Worm (Caenorhabditis elegans): ENCODE results near the gene F53B1.3.

DNA sequence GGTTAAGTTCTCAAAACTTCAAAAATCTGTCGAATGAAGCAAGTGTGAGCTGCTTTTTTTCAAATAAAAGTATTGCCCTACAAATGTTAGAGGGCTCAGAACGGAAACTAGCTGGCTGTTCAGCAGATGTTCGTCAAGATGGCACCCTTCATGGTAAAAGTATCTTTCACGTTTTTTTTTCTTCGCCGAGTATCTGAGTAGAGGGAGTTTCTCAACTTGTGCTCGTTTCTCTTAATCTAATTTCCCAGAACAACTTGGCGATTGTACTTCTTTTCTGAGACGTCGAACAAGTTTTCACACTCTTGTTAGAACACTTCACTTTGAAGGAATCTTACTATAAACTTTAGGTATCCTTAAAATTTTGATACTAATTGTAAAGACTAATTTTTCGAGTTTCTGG lies 17.7 kb upstream of the F53B1.3 start:
- no peak for TF ChIP-seq unc-98 (GFP tag; IDR thresholded peaks at IDR 0.05)
- no peak for TF ChIP-seq ceh-63 (GFP tag; optimal IDR thresholded peaks at IDR 0.05)
- no peak for TF ChIP-seq pag-3 (tag; optimal IDR thresholded peaks at IDR 0.05; ENCODE audit: borderline replicate concordance, insufficient read depth)
- TF ChIP-seq nhr-28 (tag; optimal IDR thresholded peaks at IDR 0.05), result no peak
- no peak for TF ChIP-seq pqm-1 (tag; optimal IDR thresholded peaks at IDR 0.05)
- no peak for TF ChIP-seq mdl-1 (tag; optimal IDR thresholded peaks at IDR 0.05)
- no peak for TF ChIP-seq nhr-77 (tag; optimal IDR thresholded peaks at IDR 0.05)

Measured in whole organism, L1 larva.